Worm (Caenorhabditis elegans) whole organism, L4/young adult: Measurements from ENCODE around the gene srz-31.

Experiments
- dao-5 ChIP-seq: sonication (generic microtip); optimal IDR thresholded peaks from 2 replicates; lab custom pipeline; 2016; ENCODE audit warnings: missing genotype, missing genetic modification characterization, moderate library complexity, missing compliant biosample characterization
- him-1 ChIP-seq: sonication (generic microtip); optimal IDR thresholded peaks from 2 replicates; lab custom pipeline; 2016; ENCODE audit warnings: missing genotype, missing genetic modification reagents, missing genetic modification characterization, missing compliant biosample characterization

DNA sequence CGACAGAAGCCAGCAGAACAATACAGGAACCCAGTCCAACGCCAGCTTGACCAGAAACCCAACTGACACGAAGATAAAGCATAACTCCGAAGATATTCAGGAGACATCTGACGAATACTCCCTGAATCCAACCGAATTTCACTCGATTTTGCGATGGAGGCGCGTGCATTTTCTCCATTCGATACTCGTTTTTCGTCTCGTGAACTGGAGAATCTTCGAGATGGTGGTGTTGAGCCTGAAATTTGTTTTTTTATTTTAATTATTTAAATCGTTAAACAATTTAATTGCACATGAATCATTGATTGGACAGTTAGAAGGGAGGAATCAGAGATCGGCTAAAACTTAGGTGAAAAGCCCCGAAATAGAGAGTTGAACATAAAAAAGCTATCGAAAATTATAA, 22.8 kb upstream of the srz-31 start:
- TF ChIP-seq dao-5 (tag; lab: Kevin White, UChicago) (no peak), him-1 (tag; lab: Kevin White, UChicago) (no peak)
